Worm (Caenorhabditis elegans) whole organism, young adult: Measurements from ENCODE around the gene F58E6.11.

ENCODE experiments used
- D2030.7 ChIP-seq: fragments of 200-800 bp; sonication (Bioruptor generic); IDR thresholded peaks from 2 replicates; pipeline ENCODE4 v1.3.6; 2022; ENCODE audit warnings: missing genetic modification reagents, missing genetic modification characterization, missing compliant biosample characterization
- F33H1.4 ChIP-seq: fragments of 200-800 bp; sonication (Bioruptor generic); IDR thresholded peaks from 2 replicates; pipeline ENCODE4 v1.3.6; 2022; ENCODE audit warnings: missing genetic modification reagents, missing genetic modification characterization, missing compliant biosample characterization
- F49E8.2 ChIP-seq: sonication (generic microtip); optimal IDR thresholded peaks from 3 replicates; lab custom pipeline; 2017; ENCODE audit warnings: missing genetic modification characterization, mild to moderate bottlenecking, missing compliant biosample characterization, antibody characterized with exemption, moderate library complexity; ENCODE audit not compliant: insufficient read depth
- Y53G8AR.9 ChIP-seq: fragments of 200-800 bp; sonication (Bioruptor generic); conservative IDR thresholded peaks from 2 replicates; pipeline ENCODE4 v1.3.6; 2022; ENCODE audit warnings: missing genetic modification reagents, missing genetic modification characterization, missing compliant biosample characterization
- Y56A3A.18 ChIP-seq: fragments of 200-800 bp; sonication (Bioruptor generic); IDR thresholded peaks from 2 replicates; pipeline ENCODE4 v1.3.6; 2022; ENCODE audit warnings: missing genetic modification reagents, missing genetic modification characterization, missing compliant biosample characterization
- Y79H2A.3 ChIP-seq: fragments of 200-800 bp; sonication (Bioruptor generic); conservative IDR thresholded peaks from 2 replicates; pipeline ENCODE4 v1.3.6; 2022; ENCODE audit warnings: missing genetic modification reagents, missing genetic modification characterization, missing compliant biosample characterization
- atf-7 ChIP-seq: sonication (generic microtip); optimal IDR thresholded peaks from 2 replicates; lab custom pipeline; 2017; ENCODE audit warnings: mild to moderate bottlenecking, missing genetic modification characterization, missing compliant biosample characterization
- ccch-3 ChIP-seq: fragments of 200-800 bp; sonication (Bioruptor generic); optimal IDR thresholded peaks from 2 replicates; lab custom pipeline; 2018; ENCODE audit warnings: mild to moderate bottlenecking, missing genetic modification characterization, missing compliant biosample characterization
- cebp-1 ChIP-seq, 2 experiments: fragments of 200-800 bp in 1 of 2; sonication (Bioruptor generic) in 1 of 2; sonication (generic microtip) in 1 of 2; IDR thresholded peaks in 1 of 2; optimal IDR thresholded peaks in 1 of 2; 2 replicates each; pipeline versions ENCODE4 v1.3.6 to Lab custom; 2017 to 2022; ENCODE audit warnings: missing compliant biosample characterization in 2 of 2, missing genetic modification characterization in 2 of 2, mild to moderate bottlenecking in 1 of 2, missing genetic modification reagents in 1 of 2, moderate library complexity in 1 of 2
- cebp-2 ChIP-seq: fragments of 200-800 bp; sonication (Bioruptor generic); IDR thresholded peaks from 2 replicates; pipeline ENCODE4 v1.3.6; 2022; ENCODE audit warnings: missing genetic modification characterization, missing compliant biosample characterization
- ceh-79 ChIP-seq: sonication (generic microtip); optimal IDR thresholded peaks from 2 replicates; lab custom pipeline; 2017; ENCODE audit warnings: mild to moderate bottlenecking, missing genetic modification characterization, missing compliant biosample characterization
- ceh-91 ChIP-seq: fragments of 200-800 bp; sonication (Bioruptor generic); IDR thresholded peaks from 2 replicates; pipeline ENCODE4 v1.3.6; 2022; ENCODE audit warnings: missing genetic modification reagents, missing genetic modification characterization, missing compliant biosample characterization
- chd-7 ChIP-seq: sonication (generic microtip); optimal IDR thresholded peaks from 2 replicates; lab custom pipeline; 2016; ENCODE audit warnings: mild to moderate bottlenecking, missing genetic modification characterization, moderate library complexity, missing compliant biosample characterization
- dox-1 ChIP-seq: fragments of 200-800 bp; sonication (Bioruptor generic); IDR thresholded peaks from 2 replicates; pipeline ENCODE4 v1.3.6; 2022; ENCODE audit warnings: missing genetic modification reagents, missing genetic modification characterization, missing compliant biosample characterization
- dpl-1 ChIP-seq: fragments of 150-350 bp; optimal IDR thresholded peaks from 2 replicates; lab custom pipeline; 2014; ENCODE audit warnings: missing biosample characterization, missing genetic modification reagents, missing genetic modification characterization
- egl-18 ChIP-seq: fragments of 200-800 bp; sonication (Bioruptor generic); IDR thresholded peaks from 2 replicates; pipeline ENCODE4 v1.3.6; 2022; ENCODE audit warnings: missing genetic modification reagents, missing genetic modification characterization, missing compliant biosample characterization
- egl-44 ChIP-seq: fragments of 200-800 bp; sonication (Bioruptor generic); IDR thresholded peaks from 2 replicates; pipeline ENCODE4 v1.3.6; 2022; ENCODE audit warnings: missing genetic modification reagents, missing genetic modification characterization, missing compliant biosample characterization
- ekl-4 ChIP-seq: fragments of 200-800 bp; sonication (Bioruptor generic); IDR thresholded peaks from 2 replicates; pipeline ENCODE4 v1.3.6; 2022; ENCODE audit warnings: missing genetic modification reagents, missing genetic modification characterization, missing compliant biosample characterization
- him-1 ChIP-seq: sonication (generic microtip); optimal IDR thresholded peaks from 2 replicates; lab custom pipeline; 2016; ENCODE audit warnings: missing genotype, missing genetic modification reagents, missing genetic modification characterization, missing compliant biosample characterization
- hmg-1.2 ChIP-seq: fragments of 200-800 bp; sonication (Bioruptor generic); IDR thresholded peaks from 2 replicates; pipeline ENCODE4 v1.3.6; 2022; ENCODE audit warnings: missing genetic modification reagents, missing genetic modification characterization, missing compliant biosample characterization
- hmg-20 ChIP-seq: fragments of 200-800 bp; sonication (Bioruptor generic); IDR thresholded peaks from 2 replicates; pipeline ENCODE4 v1.3.6; 2022; ENCODE audit warnings: missing genetic modification reagents, missing genetic modification characterization, missing compliant biosample characterization
- lin-35 ChIP-seq, 3 experiments: fragments of 150-350 bp in 2 of 3; sonication (generic microtip) in 1 of 3; optimal IDR thresholded peaks; 2 replicates each; lab custom pipeline; 2014 to 2018; ENCODE audit warnings: missing biosample characterization in 3 of 3, missing genetic modification characterization in 3 of 3, missing genetic modification reagents in 3 of 3
- lsl-1 ChIP-seq: fragments of 200-800 bp; sonication (Bioruptor generic); optimal IDR thresholded peaks from 2 replicates; lab custom pipeline; 2018; ENCODE audit warnings: mild to moderate bottlenecking, missing genetic modification characterization, moderate library complexity, missing compliant biosample characterization
- lsy-27 ChIP-seq: sonication (generic microtip); optimal IDR thresholded peaks from 2 replicates; lab custom pipeline; 2017; ENCODE audit warnings: missing genetic modification characterization, mild to moderate bottlenecking, missing compliant biosample characterization, antibody characterized with exemption, missing genotype, borderline replicate concordance; ENCODE audit not compliant: insufficient read depth
- madf-10 ChIP-seq: sonication (generic microtip); optimal IDR thresholded peaks from 2 replicates; lab custom pipeline; 2016; ENCODE audit warnings: mild to moderate bottlenecking, missing genetic modification characterization, missing compliant biosample characterization
- mcd-1 ChIP-seq: fragments of 200-800 bp; sonication (Bioruptor generic); IDR thresholded peaks from 2 replicates; pipeline ENCODE4 v1.3.6; 2022; ENCODE audit warnings: missing genetic modification reagents, missing genetic modification characterization, missing compliant biosample characterization
- mes-4 ChIP-seq: sonication (generic microtip); optimal IDR thresholded peaks from 2 replicates; lab custom pipeline; 2016; ENCODE audit warnings: missing genotype, missing genetic modification characterization, missing compliant biosample characterization
- nfyb-1 ChIP-seq: fragments of 200-800 bp; sonication (Bioruptor generic); IDR thresholded peaks from 2 replicates; pipeline ENCODE4 v1.3.6; 2022; ENCODE audit warnings: missing genetic modification reagents, missing genetic modification characterization, missing compliant biosample characterization
- nhr-80 ChIP-seq: sonication (generic microtip); optimal IDR thresholded peaks from 2 replicates; lab custom pipeline; 2016; ENCODE audit warnings: missing genetic modification characterization, missing compliant biosample characterization
- rec-8 ChIP-seq, 2 experiments: sonication (generic microtip); optimal IDR thresholded peaks; 2 replicates each; lab custom pipeline; 2016; ENCODE audit warnings: mild to moderate bottlenecking in 2 of 2, missing genetic modification characterization in 2 of 2, missing genetic modification reagents in 2 of 2, missing genotype in 2 of 2, missing biosample characterization in 1 of 2, missing compliant biosample characterization in 1 of 2, moderate library complexity in 1 of 2
- rpc-1 ChIP-seq, 2 experiments: fragments of 150-350 bp in 1 of 2; sonication (generic microtip) in 1 of 2; optimal IDR thresholded peaks; 2 replicates each; lab custom pipeline; 2014 to 2018; ENCODE audit warnings: missing biosample characterization in 1 of 2, missing genetic modification characterization in 1 of 2, missing genetic modification reagents in 1 of 2, missing genotype in 1 of 2
- snpc-1.1 ChIP-seq: sonication (generic microtip); optimal IDR thresholded peaks from 2 replicates; lab custom pipeline; 2017; ENCODE audit warnings: missing genetic modification characterization, mild to moderate bottlenecking, missing compliant biosample characterization, antibody characterized with exemption, moderate library complexity, missing genotype, missing genetic modification reagents; ENCODE audit not compliant: insufficient read depth
- snpc-1.3 ChIP-seq: sonication (generic microtip); optimal IDR thresholded peaks from 2 replicates; lab custom pipeline; 2017; ENCODE audit warnings: missing genetic modification characterization, mild to moderate bottlenecking, missing compliant biosample characterization, antibody characterized with exemption, moderate library complexity, missing genotype, missing genetic modification reagents; ENCODE audit not compliant: insufficient read depth
- somi-1 ChIP-seq: fragments of 200-800 bp; sonication (Bioruptor generic); optimal IDR thresholded peaks from 2 replicates; lab custom pipeline; 2018; ENCODE audit warnings: mild to moderate bottlenecking, missing genetic modification characterization, missing compliant biosample characterization
- sptf-2 ChIP-seq: fragments of 200-800 bp; sonication (Bioruptor generic); optimal IDR thresholded peaks from 2 replicates; lab custom pipeline; 2018; ENCODE audit warnings: mild to moderate bottlenecking, missing genetic modification characterization, missing compliant biosample characterization
- unc-62 ChIP-seq: fragments of 150-350 bp; optimal IDR thresholded peaks from 2 replicates; lab custom pipeline; 2014; ENCODE audit warnings: missing biosample characterization, missing genetic modification reagents, missing genetic modification characterization
- xnd-1 ChIP-seq: sonication (generic microtip); optimal IDR thresholded peaks from 2 replicates; lab custom pipeline; 2016; ENCODE audit warnings: missing genotype, missing genetic modification reagents, missing genetic modification characterization, missing compliant biosample characterization
- zim-3 ChIP-seq: sonication (generic microtip); optimal IDR thresholded peaks from 2 replicates; lab custom pipeline; 2017; ENCODE audit warnings: mild to moderate bottlenecking, missing genetic modification characterization, moderate library complexity, missing compliant biosample characterization
- ztf-22 ChIP-seq: fragments of 200-800 bp; sonication (Bioruptor generic); optimal IDR thresholded peaks from 2 replicates; lab custom pipeline; 2018; ENCODE audit warnings: mild to moderate bottlenecking, missing genetic modification characterization, moderate library complexity, missing compliant biosample characterization
- ztf-3 ChIP-seq: fragments of 200-800 bp; sonication (Bioruptor generic); optimal IDR thresholded peaks from 2 replicates; lab custom pipeline; 2018; ENCODE audit warnings: mild to moderate bottlenecking, missing genetic modification characterization, missing compliant biosample characterization
- ztf-6 ChIP-seq: fragments of 200-800 bp; sonication (Bioruptor generic); IDR thresholded peaks from 2 replicates; pipeline ENCODE4 v1.3.6; 2022; ENCODE audit warnings: missing genetic modification reagents, missing genetic modification characterization, missing compliant biosample characterization

F58E6.11 gene

DNA sequence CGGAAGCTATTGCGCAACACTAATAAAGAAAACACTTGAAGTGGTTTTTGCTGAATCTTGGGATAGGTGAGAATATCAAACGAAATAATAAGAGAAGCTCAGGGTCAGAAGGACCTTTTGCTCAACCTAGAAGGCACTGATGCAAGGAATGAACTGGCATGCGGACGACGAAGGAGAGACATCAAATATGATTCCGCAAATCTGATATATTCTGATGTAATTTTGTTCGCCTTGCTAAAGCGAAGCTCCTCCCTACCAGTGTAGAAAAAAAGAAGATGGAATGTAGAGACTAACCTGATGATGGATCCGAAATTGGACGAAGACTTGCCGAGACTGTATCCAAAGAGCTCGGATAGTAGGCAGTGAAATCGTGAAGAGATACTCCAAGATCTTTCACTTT, 10.2 kb upstream of the F58E6.11 start:
- no peak for TF ChIP-seq unc-62 (GFP tag; lab: Kevin White, UChicago)
- no peak for TF ChIP-seq lsl-1 (GFP tag; lab: Kevin White, UChicago)
- no peak for TF ChIP-seq egl-18 (GFP tag; lab: Robert Waterston, UW)
- no peak for TF ChIP-seq ccch-3 (GFP tag; lab: Kevin White, UChicago)
- no peak for TF ChIP-seq nfyb-1 (GFP tag; lab: Robert Waterston, UW)
- TF ChIP-seq rpc-1 (optimal IDR thresholded peaks at IDR 0.05; lab: Kevin White, UChicago) = no peak
- no peak for TF ChIP-seq rpc-1 (tag; optimal IDR thresholded peaks at IDR 0.05; lab: Kevin White, UChicago)
- TF ChIP-seq ceh-79 (tag; lab: Kevin White, UChicago) = no peak
- TF ChIP-seq Y53G8AR.9 (GFP tag; lab: Robert Waterston, UW) = no peak
- TF ChIP-seq sptf-2 (GFP tag; lab: Kevin White, UChicago) = no peak
- no peak for TF ChIP-seq D2030.7 (GFP tag; lab: Robert Waterston, UW)
- no peak for TF ChIP-seq ztf-6 (GFP tag; lab: Robert Waterston, UW)
- TF ChIP-seq xnd-1 = no peak
- TF ChIP-seq F33H1.4 = no peak
- no peak for TF ChIP-seq ztf-3 (GFP tag; lab: Kevin White, UChicago)
- no peak for TF ChIP-seq ceh-91 (GFP tag; lab: Robert Waterston, UW)
- TF ChIP-seq nhr-80 (tag; lab: Kevin White, UChicago) = no peak
- TF ChIP-seq dox-1 = no peak
- no peak for TF ChIP-seq dpl-1 (GFP tag; lab: Kevin White, UChicago)
- TF ChIP-seq madf-10 (tag; lab: Kevin White, UChicago) = no peak

DNA sequence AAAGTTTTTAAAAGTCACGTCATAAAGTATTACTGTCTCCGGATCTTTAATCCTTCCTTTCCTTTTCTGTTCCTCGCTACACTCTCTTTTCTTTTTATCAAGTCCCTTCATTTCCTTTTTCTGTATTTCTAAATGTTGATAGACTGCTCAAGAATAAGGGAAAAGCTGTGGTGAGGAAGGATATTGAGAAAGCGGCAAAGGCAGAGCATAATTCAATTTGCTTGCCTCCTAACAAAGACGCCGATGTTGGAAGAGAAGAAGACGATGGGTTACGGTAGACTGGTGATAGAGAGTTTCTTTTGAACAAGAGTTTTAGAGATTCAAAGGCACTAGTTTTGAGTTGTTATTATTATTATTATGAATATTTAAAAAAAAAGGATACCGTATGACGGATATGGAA, 7.8 kb upstream of the F58E6.11 start:
- TF ChIP-seq lin-35 (GFP tag; optimal IDR thresholded peaks at IDR 0.05; lab: Kevin White, UChicago) (peak in 1 of 3 experiments; percentile 27), atf-7 (tag; lab: Kevin White, UChicago) (no peak), Y56A3A.18 (GFP tag; lab: Robert Waterston, UW) (no peak), madf-10 (tag; lab: Kevin White, UChicago) (no peak), ztf-22 (GFP tag; lab: Kevin White, UChicago) (no peak), Y79H2A.3 (no peak), mes-4 (tag; lab: Kevin White, UChicago) (no peak), chd-7 (tag; lab: Kevin White, UChicago) (no peak), somi-1 (GFP tag; lab: Kevin White, UChicago) (peak; percentile 9), xnd-1 (no peak), ceh-91 (GFP tag; lab: Robert Waterston, UW) (no peak), egl-44 (GFP tag; lab: Robert Waterston, UW) (no peak), F49E8.2 (tag; lab: Kevin White, UChicago) (no peak), hmg-20 (no peak), him-1 (tag; lab: Kevin White, UChicago) (no peak)

DNA sequence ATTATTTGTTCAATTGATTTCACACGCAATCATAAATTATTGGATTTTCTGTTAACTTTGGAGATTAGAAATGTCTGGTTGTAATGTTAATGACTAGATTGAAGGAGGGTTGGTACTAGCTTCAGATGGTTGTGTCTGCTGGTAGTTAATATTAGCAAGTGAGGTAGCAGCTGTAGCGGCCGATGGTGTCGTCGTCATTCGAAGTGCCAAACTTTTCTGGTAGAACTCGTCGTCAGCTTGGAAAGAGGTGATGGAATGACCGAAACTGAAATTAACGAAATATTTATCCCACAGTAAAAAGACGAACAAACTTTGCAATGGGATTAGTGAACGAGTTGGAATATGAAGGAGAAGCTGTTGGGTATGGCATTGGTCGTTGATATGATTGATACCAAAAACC, 6.8 kb upstream of the F58E6.11 start:
- TF ChIP-seq snpc-1.1 (no peak), egl-18 (GFP tag; lab: Robert Waterston, UW) (no peak), dpl-1 (GFP tag; lab: Kevin White, UChicago) (no peak), lsl-1 (GFP tag; lab: Kevin White, UChicago) (no peak), rec-8 (tag; optimal IDR thresholded peaks at IDR 0.05; lab: Kevin White, UChicago) (no peak), cebp-2 (GFP tag; lab: Robert Waterston, UW) (no peak), zim-3 (tag; lab: Kevin White, UChicago) (no peak), ekl-4 (GFP tag; lab: Robert Waterston, UW) (no peak), mcd-1 (GFP tag; lab: Robert Waterston, UW) (no peak), hmg-1.2 (GFP tag; lab: Robert Waterston, UW) (no peak), lsy-27 (tag; lab: Kevin White, UChicago) (no peak), cebp-1 (GFP tag; IDR thresholded peaks at IDR 0.05; lab: Robert Waterston, UW) (no peak), cebp-1 (tag; optimal IDR thresholded peaks at IDR 0.05; lab: Kevin White, UChicago) (no peak), snpc-1.3 (no peak)
- TF ChIP-seq, all 124 proteins: peak for 0
